Fruit fly (Drosophila melanogaster) whole organism, embryonic: ENCODE measurements around the gene Acn.

Source experiments
- B-H1 ChIP-seq: fragments of 200-800 bp; sonication (Bioruptor generic); IDR thresholded peaks from 3 replicates; pipeline ENCODE4 v1.3.6; 2022; ENCODE audit warnings: missing biosample characterization, missing genetic modification characterization
- BEAF-32 ChIP-seq: fragments of 200-800 bp; sonication (Bioruptor generic); optimal IDR thresholded peaks from 3 replicates; lab custom pipeline; 2017; ENCODE audit warnings: missing biosample characterization, missing genetic modification characterization, mild to moderate bottlenecking, moderate library complexity, missing genetic modification reagents
- CG10565 ChIP-seq: fragments of 200-800 bp; sonication (Bioruptor generic); optimal IDR thresholded peaks from 3 replicates; lab custom pipeline; 2016; ENCODE audit warnings: missing biosample characterization, mild to moderate bottlenecking, missing genetic modification characterization
- CG10654 ChIP-seq: fragments of 200-800 bp; sonication (Bioruptor generic); optimal IDR thresholded peaks from 2 replicates; lab custom pipeline; 2016; ENCODE audit warnings: missing biosample characterization, missing genetic modification characterization
- CG10979 ChIP-seq: fragments of 200-800 bp; sonication (Bioruptor generic); optimal IDR thresholded peaks from 2 replicates; lab custom pipeline; 2018; ENCODE audit warnings: missing biosample characterization, mild to moderate bottlenecking, missing genetic modification characterization, moderate library complexity
- CG14050 ChIP-seq: fragments of 200-800 bp; sonication (Bioruptor generic); IDR thresholded peaks from 3 replicates; pipeline ENCODE4 v1.3.6; 2022; ENCODE audit warnings: missing biosample characterization, missing genetic modification characterization
- CG16813 ChIP-seq: fragments of 200-800 bp; sonication (Bioruptor generic); IDR thresholded peaks from 3 replicates; pipeline ENCODE4 v1.3.6; 2022; ENCODE audit warnings: missing biosample characterization, missing genetic modification characterization; ENCODE audit not compliant: partially characterized antibody
- CG16863 ChIP-seq: fragments of 200-800 bp; sonication (Bioruptor generic); optimal IDR thresholded peaks from 3 replicates; lab custom pipeline; 2016; ENCODE audit warnings: missing biosample characterization, missing genetic modification characterization
- CG1792 ChIP-seq: fragments of 200-800 bp; sonication (Bioruptor generic); optimal IDR thresholded peaks from 2 replicates; lab custom pipeline; 2016; ENCODE audit warnings: missing biosample characterization, missing genetic modification characterization
- CG18011 ChIP-seq: fragments of 200-800 bp; sonication (Bioruptor generic); optimal IDR thresholded peaks from 2 replicates; lab custom pipeline; 2017; ENCODE audit warnings: missing biosample characterization, missing genetic modification characterization, mild to moderate bottlenecking, moderate library complexity, missing genotype
- CG2712 ChIP-seq: fragments of 200-800 bp; optimal IDR thresholded peaks from 3 replicates; lab custom pipeline; 2019; ENCODE audit warnings: missing biosample characterization, mild to moderate bottlenecking, missing genetic modification characterization, moderate library complexity
- CG3065 ChIP-seq: fragments of 200-800 bp; sonication (Bioruptor generic); optimal IDR thresholded peaks from 2 replicates; lab custom pipeline; 2016; ENCODE audit warnings: missing biosample characterization, missing genetic modification characterization
- CG32772 ChIP-seq: fragments of 200-800 bp; sonication (Bioruptor generic); IDR thresholded peaks from 2 replicates; pipeline ENCODE4 v1.3.6; 2022; ENCODE audit warnings: missing biosample characterization, missing genetic modification characterization
- CG33557 ChIP-seq: fragments of 200-800 bp; sonication (Bioruptor generic); optimal IDR thresholded peaks from 2 replicates; lab custom pipeline; 2019; ENCODE audit warnings: missing biosample characterization, mild to moderate bottlenecking, missing genetic modification characterization, moderate library complexity
- CG3995 ChIP-seq: fragments of 200-800 bp; sonication (Bioruptor generic); optimal IDR thresholded peaks from 3 replicates; lab custom pipeline; 2016; ENCODE audit warnings: missing biosample characterization, missing genetic modification characterization
- CG6791 ChIP-seq: fragments of 200-800 bp; sonication (Bioruptor generic); IDR thresholded peaks from 3 replicates; pipeline ENCODE4 v1.3.6; 2022; ENCODE audit warnings: missing biosample characterization, missing genetic modification characterization; ENCODE audit not compliant: partially characterized antibody
- CG7839 ChIP-seq: fragments of 200-800 bp; sonication (Bioruptor generic); optimal IDR thresholded peaks from 3 replicates; lab custom pipeline; 2018; ENCODE audit warnings: missing biosample characterization, mild to moderate bottlenecking, missing genetic modification characterization, moderate library complexity
- CG7963 ChIP-seq: fragments of 200-800 bp; sonication (Bioruptor generic); IDR thresholded peaks from 3 replicates; pipeline ENCODE4 v1.3.6; 2022; ENCODE audit warnings: missing biosample characterization, missing genetic modification characterization; ENCODE audit not compliant: partially characterized antibody
- CG8765 ChIP-seq: fragments of 200-800 bp; sonication (Bioruptor generic); IDR thresholded peaks from 2 replicates; pipeline ENCODE4 v1.3.6; 2022; ENCODE audit warnings: missing biosample characterization, missing genetic modification characterization
- CG9876 ChIP-seq: fragments of 200-800 bp; sonication (Bioruptor generic); optimal IDR thresholded peaks from 2 replicates; lab custom pipeline; 2016; ENCODE audit warnings: missing biosample characterization, missing genetic modification characterization
- Camta ChIP-seq: fragments of 200-800 bp; sonication (Bioruptor generic); optimal IDR thresholded peaks from 2 replicates; lab custom pipeline; 2016; ENCODE audit warnings: missing biosample characterization, missing genetic modification characterization
- Dek ChIP-seq: fragments of 200-800 bp; sonication (Bioruptor generic); optimal IDR thresholded peaks from 3 replicates; lab custom pipeline; 2019; ENCODE audit warnings: missing biosample characterization, mild to moderate bottlenecking, missing genetic modification characterization, moderate library complexity
- Dip2 ChIP-seq: fragments of 200-800 bp; sonication (Bioruptor generic); IDR thresholded peaks from 2 replicates; pipeline ENCODE4 v1.3.6; 2022; ENCODE audit warnings: missing biosample characterization, missing genetic modification characterization
- Fer1 ChIP-seq: fragments of 200-800 bp; sonication (Bioruptor generic); optimal IDR thresholded peaks from 2 replicates; lab custom pipeline; 2017; ENCODE audit warnings: missing biosample characterization, mild to moderate bottlenecking, missing genetic modification characterization
- HHEX ChIP-seq: fragments of 200-800 bp; sonication (Bioruptor generic); optimal IDR thresholded peaks from 3 replicates; lab custom pipeline; 2017; ENCODE audit warnings: missing biosample characterization, mild to moderate bottlenecking, missing genetic modification characterization, missing genetic modification reagents
- HmgZ ChIP-seq: fragments of 200-800 bp; sonication (Bioruptor generic); optimal IDR thresholded peaks from 2 replicates; lab custom pipeline; 2018; ENCODE audit warnings: missing biosample characterization, mild to moderate bottlenecking, missing genetic modification characterization
- Lpt ChIP-seq: fragments of >200 bp; optimal IDR thresholded peaks from 2 replicates; lab custom pipeline; 2018; ENCODE audit warnings: missing biosample characterization, missing genetic modification characterization
- Mes4 ChIP-seq: fragments of 200-800 bp; sonication (Bioruptor generic); optimal IDR thresholded peaks from 2 replicates; lab custom pipeline; 2016; ENCODE audit warnings: missing biosample characterization, missing genetic modification characterization
- NC2α ChIP-seq: fragments of 200-800 bp; sonication (Bioruptor generic); optimal IDR thresholded peaks from 2 replicates; lab custom pipeline; 2016; ENCODE audit warnings: missing biosample characterization, missing genetic modification characterization
- NfI ChIP-seq: fragments of 200-800 bp; sonication (Bioruptor generic); optimal IDR thresholded peaks from 3 replicates; lab custom pipeline; 2018; ENCODE audit warnings: missing biosample characterization, mild to moderate bottlenecking, missing genetic modification characterization, moderate library complexity
- Oli ChIP-seq: fragments of 200-800 bp; sonication (Bioruptor generic); optimal IDR thresholded peaks from 2 replicates; lab custom pipeline; 2018; ENCODE audit warnings: missing biosample characterization, mild to moderate bottlenecking, missing genetic modification characterization, moderate library complexity
- Poxn ChIP-seq: fragments of 200-800 bp; sonication (Bioruptor generic); IDR thresholded peaks from 2 replicates; pipeline ENCODE4 v1.3.6; 2022; ENCODE audit warnings: missing biosample characterization, missing genetic modification characterization
- br ChIP-seq: fragments of >200 bp; optimal IDR thresholded peaks from 2 replicates; lab custom pipeline; 2017
- cad ChIP-seq: fragments of >200 bp; optimal IDR thresholded peaks from 2 replicates; lab custom pipeline; 2017; ENCODE audit warnings: missing biosample characterization, missing genetic modification characterization
- cas ChIP-seq: fragments of 200-800 bp; sonication (Bioruptor generic); IDR thresholded peaks from 2 replicates; pipeline ENCODE4 v1.3.6; 2022; ENCODE audit warnings: missing biosample characterization, missing genetic modification characterization
- ci ChIP-seq: fragments of 200-800 bp; sonication (Bioruptor generic); IDR thresholded peaks from 3 replicates; pipeline ENCODE4 v1.3.6; 2022; ENCODE audit warnings: missing biosample characterization, missing genetic modification characterization
- dati ChIP-seq: fragments of 200-800 bp; sonication (Bioruptor generic); IDR thresholded peaks from 2 replicates; pipeline ENCODE4 v1.3.6; 2022; ENCODE audit warnings: missing biosample characterization, missing genetic modification characterization
- disco-r ChIP-seq: fragments of 200-800 bp; sonication (Bioruptor generic); optimal IDR thresholded peaks from 2 replicates; lab custom pipeline; 2016; ENCODE audit warnings: missing biosample characterization, missing genetic modification characterization
- ftz-f1 ChIP-seq: fragments of 200-800 bp; sonication (Bioruptor generic); optimal IDR thresholded peaks from 2 replicates; lab custom pipeline; 2016; ENCODE audit warnings: missing biosample characterization, missing genetic modification characterization
- gcm2 ChIP-seq: fragments of 200-800 bp; sonication (Bioruptor generic); optimal IDR thresholded peaks from 2 replicates; lab custom pipeline; 2016; ENCODE audit warnings: missing biosample characterization, missing genetic modification characterization
- mld ChIP-seq: fragments of 200-800 bp; sonication (Bioruptor generic); IDR thresholded peaks from 3 replicates; pipeline ENCODE4 v1.3.6; 2022; ENCODE audit warnings: missing biosample characterization, missing genetic modification characterization; ENCODE audit not compliant: partially characterized antibody
- nerfin-1 ChIP-seq: fragments of 200-800 bp; sonication (Bioruptor generic); optimal IDR thresholded peaks from 3 replicates; lab custom pipeline; 2019; ENCODE audit warnings: missing biosample characterization, mild to moderate bottlenecking, missing genetic modification characterization, moderate library complexity
- nmo ChIP-seq: fragments of 200-800 bp; sonication (Bioruptor generic); optimal IDR thresholded peaks from 2 replicates; lab custom pipeline; 2018; ENCODE audit warnings: missing biosample characterization, mild to moderate bottlenecking, missing genetic modification characterization, moderate library complexity
- nom ChIP-seq: fragments of 200-800 bp; sonication (Bioruptor generic); optimal IDR thresholded peaks from 2 replicates; lab custom pipeline; 2017; ENCODE audit warnings: missing biosample characterization, missing genetic modification characterization, mild to moderate bottlenecking, moderate library complexity, missing genetic modification reagents
- repo ChIP-seq: fragments of 200-800 bp; sonication (Bioruptor generic); optimal IDR thresholded peaks from 2 replicates; lab custom pipeline; 2016; ENCODE audit warnings: missing biosample characterization, missing genetic modification characterization
- salm ChIP-seq: fragments of 200-800 bp; sonication (Bioruptor generic); optimal IDR thresholded peaks from 2 replicates; lab custom pipeline; 2018; ENCODE audit warnings: missing biosample characterization, mild to moderate bottlenecking, missing genetic modification characterization
- sens ChIP-seq: fragments of 200-800 bp; sonication (Bioruptor generic); peaks from one replicate; lab custom pipeline; 2016; ENCODE audit warnings: missing biosample characterization, missing genetic modification characterization
- slbo ChIP-seq: fragments of 200-800 bp; sonication (Bioruptor generic); IDR thresholded peaks from 2 replicates; pipeline ENCODE4 v1.3.6; 2022; ENCODE audit warnings: missing biosample characterization, missing genetic modification characterization
- unpg ChIP-seq: fragments of 200-800 bp; sonication (Bioruptor generic); optimal IDR thresholded peaks from 3 replicates; lab custom pipeline; 2018; ENCODE audit warnings: missing biosample characterization, mild to moderate bottlenecking, missing genetic modification characterization, moderate library complexity
- zen ChIP-seq: fragments of 200-800 bp; sonication (Bioruptor generic); optimal IDR thresholded peaks from 3 replicates; lab custom pipeline; 2018; ENCODE audit warnings: missing biosample characterization, mild to moderate bottlenecking, missing genetic modification characterization, moderate library complexity

The Acn gene

DNA sequence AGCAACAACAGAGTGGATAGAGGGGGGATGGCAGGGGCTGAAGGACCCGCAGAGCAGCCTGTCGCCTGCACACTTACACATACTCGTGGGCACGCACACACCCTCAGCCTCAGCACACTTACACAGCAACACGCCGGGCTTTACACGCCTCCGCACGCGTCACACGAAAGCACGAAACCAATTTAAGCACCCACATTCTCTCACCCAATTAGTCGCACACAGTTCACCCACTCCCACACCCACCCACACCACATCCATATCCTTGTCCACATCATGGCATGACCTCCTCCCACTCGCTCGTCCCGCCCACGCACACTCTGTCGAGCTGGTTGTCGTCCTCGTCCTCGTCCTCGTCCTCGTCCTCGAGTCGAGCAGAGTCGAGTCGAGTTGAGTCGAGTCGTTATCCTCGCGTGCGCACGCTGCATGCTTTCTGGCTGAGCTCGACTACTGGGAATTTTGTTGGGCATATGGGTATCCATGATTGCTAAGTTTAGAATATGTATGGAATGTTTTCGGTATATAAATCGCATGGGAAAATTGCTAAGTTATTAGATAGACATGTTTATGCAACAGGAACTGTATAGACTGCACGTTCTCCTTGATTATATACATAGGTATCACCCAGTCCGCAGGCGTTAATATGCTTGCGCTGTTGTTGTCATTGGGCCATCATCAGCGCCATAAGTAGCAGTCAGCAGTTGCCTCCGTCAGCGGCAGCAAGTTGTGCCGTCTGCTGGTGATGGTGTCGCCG lies 33.1 kb upstream of the Acn start (continued):
- peak; percentile 5 for TF ChIP-seq zen (tag; lab: Kevin White, UChicago)
- peak; percentile 89 for TF ChIP-seq CG7839 (tag; lab: Kevin White, UChicago)
- peak; percentile 43; the same call in 1 of the 2 replicates for TF ChIP-seq dati (GFP tag; lab: Robert Waterston, UW)
- peak; percentile 89 for TF ChIP-seq Fer1 (GFP tag; lab: Kevin White, UChicago)
- TF ChIP-seq CG9876 (GFP tag; lab: Kevin White, UChicago), result peak; percentile 62
- TF ChIP-seq NC2α, result peak; percentile 46
- TF ChIP-seq CG16813, result no peak
- no peak for TF ChIP-seq Lpt
- TF ChIP-seq BEAF-32 (GFP tag; lab: Kevin White, UChicago), result no peak
- peak; percentile 77 for TF ChIP-seq Dek
- TF ChIP-seq disco-r (GFP tag; lab: Kevin White, UChicago), result peak; percentile 3
- TF ChIP-seq sens, result peak; percentile 95
- TF ChIP-seq Dip2 (GFP tag; lab: Robert Waterston, UW), result no peak
- TF ChIP-seq CG3995 (GFP tag; lab: Kevin White, UChicago), result no peak
- TF ChIP-seq br, result no peak
- TF ChIP-seq ftz-f1 (GFP tag; lab: Kevin White, UChicago), result no peak
- TF ChIP-seq nerfin-1, result peak; percentile 34
- peak; percentile 3 for TF ChIP-seq CG18011
- TF ChIP-seq CG3065 (GFP tag; lab: Kevin White, UChicago), result no peak
- peak; percentile 67 for TF ChIP-seq Camta (GFP tag; lab: Kevin White, UChicago)
- peak; percentile 68 for TF ChIP-seq HmgZ (tag; lab: Kevin White, UChicago)
- peak; percentile 82 for TF ChIP-seq nmo (GFP tag; lab: Kevin White, UChicago)
- peak; percentile 82 for TF ChIP-seq CG2712
- TF ChIP-seq salm (tag; lab: Kevin White, UChicago), result peak; percentile 51
- peak; percentile 91 for TF ChIP-seq ci
- no peak for TF ChIP-seq CG10565
- peak; percentile 71 for TF ChIP-seq CG1792 (GFP tag; lab: Kevin White, UChicago)
- TF ChIP-seq unpg (GFP tag; lab: Kevin White, UChicago), result peak; percentile 74
- no peak for TF ChIP-seq cad (GFP tag; lab: Kevin White, UChicago)
- TF ChIP-seq CG10979 (tag; lab: Kevin White, UChicago), result peak; percentile 75
- TF ChIP-seq cas (GFP tag; lab: Robert Waterston, UW), result peak; percentile 83
- TF ChIP-seq Mes4 (GFP tag; lab: Kevin White, UChicago), result peak; percentile 62
- peak; percentile 64 for TF ChIP-seq CG10654 (GFP tag; lab: Kevin White, UChicago)
- peak; percentile 66; the same call in 1 of the 2 replicates for TF ChIP-seq Poxn (GFP tag; lab: Robert Waterston, UW)
- peak; percentile 76 for TF ChIP-seq CG16863 (GFP tag; lab: Kevin White, UChicago)
- no peak for TF ChIP-seq mld
- TF ChIP-seq CG8765 (GFP tag; lab: Robert Waterston, UW), result peak; percentile 27; the same call in 1 of the 2 replicates
- TF ChIP-seq CG6791 (GFP tag; lab: Robert Waterston, UW), result no peak
- no peak for TF ChIP-seq nom
- peak; percentile 93 for TF ChIP-seq slbo
- peak; percentile 84 for TF ChIP-seq Oli
- TF ChIP-seq NfI, result peak; percentile 83
- no peak for TF ChIP-seq CG7963 (GFP tag; lab: Robert Waterston, UW)
- peak; percentile 78 for TF ChIP-seq B-H1 (GFP tag; lab: Robert Waterston, UW)
- peak; percentile 57 for TF ChIP-seq repo (GFP tag; lab: Kevin White, UChicago)
- peak; percentile 76 for TF ChIP-seq CG14050
- peak; percentile 81 for TF ChIP-seq HHEX
- peak; percentile 8 for TF ChIP-seq gcm2 (GFP tag; lab: Kevin White, UChicago)
- TF ChIP-seq CG32772, result peak; percentile 87
- TF ChIP-seq CG33557 (GFP tag; lab: Kevin White, UChicago), result no peak
